Fruit fly (Drosophila melanogaster) whole organism, embryonic: ENCODE results near the gene Osi16.

ENCODE experiments used
- Atf3 ChIP-seq: fragments of 200-800 bp; sonication (Bioruptor generic); optimal IDR thresholded peaks from 3 replicates; lab custom pipeline; 2016; ENCODE audit warnings: missing biosample characterization, missing genetic modification characterization
- Bdp1 ChIP-seq: fragments of 200-800 bp; sonication (Bioruptor generic); optimal IDR thresholded peaks from 3 replicates; lab custom pipeline; 2016; ENCODE audit warnings: missing biosample characterization, missing genetic modification characterization
- C15 ChIP-seq: fragments of 200-800 bp; sonication (Bioruptor generic); IDR thresholded peaks from 3 replicates; pipeline ENCODE4 v1.3.6; 2022; ENCODE audit warnings: missing biosample characterization, missing genetic modification characterization
- CG10147 ChIP-seq: fragments of 200-800 bp; sonication (Bioruptor generic); optimal IDR thresholded peaks from 2 replicates; lab custom pipeline; 2019; ENCODE audit warnings: missing biosample characterization, mild to moderate bottlenecking, missing genetic modification characterization, moderate library complexity
- CG10366 ChIP-seq: fragments of 200-800 bp; sonication (Bioruptor generic); IDR thresholded peaks from 2 replicates; pipeline ENCODE4 v1.3.6; 2022; ENCODE audit warnings: missing biosample characterization, missing genetic modification characterization
- CG11456 ChIP-seq: fragments of 200-800 bp; sonication (Bioruptor generic); IDR thresholded peaks from 3 replicates; pipeline ENCODE4 v1.3.6; 2022; ENCODE audit warnings: missing biosample characterization, missing genetic modification characterization
- CG11504 ChIP-seq: fragments of 200-800 bp; sonication (Bioruptor generic); optimal IDR thresholded peaks from 3 replicates; lab custom pipeline; 2019; ENCODE audit warnings: missing biosample characterization, mild to moderate bottlenecking, missing genetic modification characterization, moderate library complexity
- CG12769 ChIP-seq: fragments of 200-800 bp; sonication (Bioruptor generic); optimal IDR thresholded peaks from 2 replicates; lab custom pipeline; 2019; ENCODE audit warnings: missing biosample characterization, mild to moderate bottlenecking, missing genetic modification characterization, moderate library complexity
- CG13123 ChIP-seq: fragments of 200-800 bp; sonication (Bioruptor generic); optimal IDR thresholded peaks from 2 replicates; lab custom pipeline; 2016; ENCODE audit warnings: missing biosample characterization, missing genetic modification characterization
- CG13624 ChIP-seq: fragments of 200-800 bp; sonication (Bioruptor generic); optimal IDR thresholded peaks from 2 replicates; lab custom pipeline; 2016; ENCODE audit warnings: missing biosample characterization, missing genetic modification characterization
- CG13894 ChIP-seq: fragments of 200-800 bp; sonication (Bioruptor generic); optimal IDR thresholded peaks from 3 replicates; lab custom pipeline; 2018; ENCODE audit warnings: missing biosample characterization, mild to moderate bottlenecking, missing genetic modification characterization, moderate library complexity
- CG15479 ChIP-seq: fragments of 200-800 bp; sonication (Bioruptor generic); optimal IDR thresholded peaks from 3 replicates; lab custom pipeline; 2019; ENCODE audit warnings: missing biosample characterization, mild to moderate bottlenecking, missing genetic modification characterization, moderate library complexity
- CG17359 ChIP-seq: fragments of 200-800 bp; sonication (Bioruptor generic); optimal IDR thresholded peaks from 3 replicates; lab custom pipeline; 2018; ENCODE audit warnings: missing biosample characterization, mild to moderate bottlenecking, missing genetic modification characterization, moderate library complexity
- CG2712 ChIP-seq: fragments of 200-800 bp; optimal IDR thresholded peaks from 3 replicates; lab custom pipeline; 2019; ENCODE audit warnings: missing biosample characterization, mild to moderate bottlenecking, missing genetic modification characterization, moderate library complexity
- CG3726 ChIP-seq: fragments of 200-800 bp; sonication (Bioruptor generic); IDR thresholded peaks from 3 replicates; pipeline ENCODE4, ENCODE4 v1.3.6; 2022; ENCODE audit warnings: missing biosample characterization, missing genetic modification characterization
- CG4360 ChIP-seq: fragments of 200-800 bp; sonication (Bioruptor generic); IDR thresholded peaks from 2 replicates; pipeline ENCODE4 v1.3.6; 2022; ENCODE audit warnings: missing biosample characterization, missing genetic modification characterization
- CG4617 ChIP-seq: fragments of 200-800 bp; sonication (Bioruptor generic); optimal IDR thresholded peaks from 3 replicates; lab custom pipeline; 2016; ENCODE audit warnings: missing biosample characterization, missing genetic modification characterization, borderline replicate concordance
- CG5953 ChIP-seq: fragments of 200-800 bp; sonication (Bioruptor generic); IDR thresholded peaks from 2 replicates; pipeline ENCODE4 v1.3.6; 2022; ENCODE audit warnings: missing biosample characterization, missing genetic modification characterization
- CG6765 ChIP-seq: fragments of 200-800 bp; sonication (Bioruptor generic); optimal IDR thresholded peaks from 3 replicates; lab custom pipeline; 2017; ENCODE audit warnings: missing biosample characterization, mild to moderate bottlenecking, missing genetic modification characterization
- CG9215 ChIP-seq: fragments of 200-800 bp; sonication (Bioruptor generic); IDR thresholded peaks from 2 replicates; pipeline ENCODE4 v1.3.6; 2022; ENCODE audit warnings: missing biosample characterization, missing genetic modification characterization
- CG9609 ChIP-seq: fragments of 200-800 bp; sonication (Bioruptor generic); optimal IDR thresholded peaks from 3 replicates; lab custom pipeline; 2016; ENCODE audit warnings: missing biosample characterization, missing genetic modification characterization
- CrebB ChIP-seq: fragments of 200-800 bp; sonication (Bioruptor generic); optimal IDR thresholded peaks from 3 replicates; lab custom pipeline; 2018; ENCODE audit warnings: missing biosample characterization, mild to moderate bottlenecking, missing genetic modification characterization
- Dad ChIP-seq: fragments of 200-800 bp; sonication (Bioruptor generic); optimal IDR thresholded peaks from 3 replicates; lab custom pipeline; 2016; ENCODE audit warnings: missing biosample characterization, missing genetic modification characterization
- Drgx ChIP-seq: fragments of 200-800 bp; sonication (Bioruptor generic); IDR thresholded peaks from 2 replicates; pipeline ENCODE4 v1.3.6; 2022; ENCODE audit warnings: missing biosample characterization, missing genetic modification characterization
- Hr51 ChIP-seq, 2 experiments: fragments of 200-800 bp; sonication (Bioruptor generic); optimal IDR thresholded peaks; 2 replicates in 1 of 2; 3 replicates in 1 of 2; lab custom pipeline; 2016 to 2018; ENCODE audit warnings: missing biosample characterization in 2 of 2, missing genetic modification characterization in 2 of 2, mild to moderate bottlenecking in 1 of 2, moderate library complexity in 1 of 2
- Jarid2 ChIP-seq: fragments of 200-800 bp; sonication (Bioruptor generic); optimal IDR thresholded peaks from 3 replicates; lab custom pipeline; 2017; ENCODE audit warnings: mild to moderate bottlenecking, missing biosample characterization, missing genetic modification reagents, missing genetic modification characterization
- MTF-1 ChIP-seq: fragments of 200-800 bp; sonication (Bioruptor generic); optimal IDR thresholded peaks from 2 replicates; lab custom pipeline; 2018; ENCODE audit warnings: missing biosample characterization, mild to moderate bottlenecking, missing genetic modification characterization, borderline replicate concordance
- PHDP ChIP-seq: fragments of 200-800 bp; sonication (Bioruptor generic); optimal IDR thresholded peaks from 3 replicates; lab custom pipeline; 2018; ENCODE audit warnings: missing biosample characterization, mild to moderate bottlenecking, missing genetic modification characterization, moderate library complexity
- Sox102F ChIP-seq: fragments of 200-800 bp; sonication (Bioruptor generic); optimal IDR thresholded peaks from 2 replicates; lab custom pipeline; 2018; ENCODE audit warnings: missing biosample characterization, mild to moderate bottlenecking, missing genetic modification characterization, moderate library complexity
- Sry-δ ChIP-seq: fragments of 200-800 bp; sonication (Bioruptor generic); optimal IDR thresholded peaks from 2 replicates; lab custom pipeline; 2016; ENCODE audit warnings: missing biosample characterization, missing genetic modification characterization
- Xbp1 ChIP-seq: fragments of 200-800 bp; sonication (Bioruptor generic); optimal IDR thresholded peaks from 3 replicates; lab custom pipeline; 2016; ENCODE audit warnings: missing biosample characterization, mild to moderate bottlenecking, missing genetic modification characterization
- YL-1 ChIP-seq: fragments of 200-800 bp; sonication (Bioruptor generic); optimal IDR thresholded peaks from 3 replicates; lab custom pipeline; 2017; ENCODE audit warnings: missing biosample characterization, mild to moderate bottlenecking, missing genetic modification characterization
- aop ChIP-seq: fragments of 200-800 bp; sonication (Bioruptor generic); IDR thresholded peaks from 2 replicates; pipeline ENCODE4 v1.3.6; 2022; ENCODE audit warnings: missing biosample characterization, missing genetic modification characterization
- ase ChIP-seq: fragments of 200-800 bp; sonication (Bioruptor generic); IDR thresholded peaks from 3 replicates; pipeline ENCODE4 v1.3.6; 2022; ENCODE audit warnings: missing biosample characterization, missing genetic modification characterization
- bbx ChIP-seq: fragments of 200-800 bp; sonication (Bioruptor generic); IDR thresholded peaks from 2 replicates; pipeline ENCODE4 v1.3.6; 2022; ENCODE audit warnings: missing biosample characterization, missing genetic modification characterization; ENCODE audit not compliant: partially characterized antibody
- ci ChIP-seq: fragments of 200-800 bp; sonication (Bioruptor generic); IDR thresholded peaks from 3 replicates; pipeline ENCODE4 v1.3.6; 2022; ENCODE audit warnings: missing biosample characterization, missing genetic modification characterization
- disco-r ChIP-seq: fragments of 200-800 bp; sonication (Bioruptor generic); optimal IDR thresholded peaks from 2 replicates; lab custom pipeline; 2016; ENCODE audit warnings: missing biosample characterization, missing genetic modification characterization
- dmrt99B ChIP-seq: fragments of 200-800 bp; sonication (Bioruptor generic); optimal IDR thresholded peaks from 2 replicates; lab custom pipeline; 2018; ENCODE audit warnings: missing biosample characterization, mild to moderate bottlenecking, missing genetic modification characterization, moderate library complexity
- dysf ChIP-seq: fragments of 200-800 bp; sonication (Bioruptor generic); IDR thresholded peaks from 3 replicates; pipeline ENCODE4 v1.3.6; 2022; ENCODE audit warnings: missing biosample characterization, missing genetic modification characterization
- grau ChIP-seq: fragments of 200-800 bp; optimal IDR thresholded peaks from 3 replicates; lab custom pipeline; 2019; ENCODE audit warnings: missing biosample characterization, mild to moderate bottlenecking, missing genetic modification characterization, moderate library complexity
- grn ChIP-seq: fragments of 200-800 bp; sonication (Bioruptor generic); optimal IDR thresholded peaks from 3 replicates; lab custom pipeline; 2017; ENCODE audit warnings: missing biosample characterization, missing genetic modification characterization
- gsb-n ChIP-seq: fragments of 200-800 bp; sonication (Bioruptor generic); optimal IDR thresholded peaks from 3 replicates; lab custom pipeline; 2018; ENCODE audit warnings: missing biosample characterization, mild to moderate bottlenecking, missing genetic modification characterization
- jigr1 ChIP-seq: fragments of 200-800 bp; sonication (Bioruptor generic); IDR thresholded peaks from 3 replicates; pipeline ENCODE4 v1.3.6; 2022; ENCODE audit warnings: missing biosample characterization, missing genetic modification characterization
- mld ChIP-seq: fragments of 200-800 bp; sonication (Bioruptor generic); IDR thresholded peaks from 3 replicates; pipeline ENCODE4 v1.3.6; 2022; ENCODE audit warnings: missing biosample characterization, missing genetic modification characterization; ENCODE audit not compliant: partially characterized antibody
- oc ChIP-seq: fragments of 200-800 bp; sonication (Bioruptor generic); optimal IDR thresholded peaks from 2 replicates; lab custom pipeline; 2018; ENCODE audit warnings: missing biosample characterization, mild to moderate bottlenecking, missing genetic modification characterization, moderate library complexity
- phol ChIP-seq: fragments of 200-800 bp; sonication (Bioruptor generic); optimal IDR thresholded peaks from 3 replicates; lab custom pipeline; 2018; ENCODE audit warnings: missing biosample characterization, mild to moderate bottlenecking, missing genetic modification characterization, moderate library complexity
- pum ChIP-seq: fragments of 200-800 bp; sonication (Bioruptor generic); optimal IDR thresholded peaks from 2 replicates; lab custom pipeline; 2016; ENCODE audit warnings: missing biosample characterization, missing genetic modification characterization
- scrt ChIP-seq: fragments of 200-800 bp; sonication (Bioruptor generic); optimal IDR thresholded peaks from 2 replicates; lab custom pipeline; 2018; ENCODE audit warnings: missing biosample characterization, mild to moderate bottlenecking, missing genetic modification characterization, moderate library complexity
- sima ChIP-seq: fragments of 200-800 bp; sonication (Bioruptor generic); optimal IDR thresholded peaks from 2 replicates; lab custom pipeline; 2016; ENCODE audit warnings: missing biosample characterization, missing genetic modification characterization
- stc ChIP-seq: fragments of 200-800 bp; sonication (Bioruptor generic); IDR thresholded peaks from 2 replicates; pipeline ENCODE4 v1.3.6; 2022; ENCODE audit warnings: missing biosample characterization, missing genetic modification characterization

The Osi16 gene

DNA sequence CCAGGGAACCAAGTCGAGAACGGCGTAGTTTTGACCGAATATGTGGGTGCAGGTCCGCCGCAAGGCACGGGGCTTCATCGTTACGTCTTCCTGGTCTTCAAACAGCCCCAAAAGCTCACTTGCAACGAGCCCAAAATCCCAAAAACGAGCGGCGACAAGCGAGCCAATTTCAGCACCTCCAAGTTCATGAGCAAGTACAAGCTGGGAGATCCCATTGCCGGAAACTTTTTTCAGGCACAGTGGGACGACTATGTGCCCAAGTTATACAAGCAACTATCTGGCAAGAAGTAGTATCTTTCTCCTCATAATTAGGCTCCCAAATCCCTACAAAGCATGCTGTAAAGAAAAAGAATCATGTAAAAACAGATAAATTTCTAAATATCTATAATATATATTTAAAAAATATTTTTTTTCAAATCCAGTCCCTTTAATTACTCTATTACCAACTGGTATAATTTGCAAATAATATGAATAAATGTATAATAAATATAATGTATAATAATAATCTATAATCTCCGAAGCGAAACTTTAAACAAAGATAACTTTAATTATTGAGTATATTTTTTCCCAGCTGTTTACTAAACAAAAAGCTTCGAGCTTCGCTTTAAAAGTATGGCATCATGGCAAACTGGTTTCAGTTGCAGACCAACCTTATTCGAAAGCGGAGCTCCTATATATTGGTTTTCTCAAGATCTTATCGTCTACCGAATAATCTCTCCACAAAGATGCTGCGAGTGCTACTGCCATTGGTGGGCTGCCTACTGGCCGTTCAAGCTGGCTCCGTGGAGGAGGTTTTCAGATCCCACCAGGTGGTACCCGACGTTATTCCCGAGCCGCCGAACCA, 38.6 kb downstream of the Osi16 start, which contains the start of gene CG17919 (continued):
- TF ChIP-seq bbx (GFP tag; lab: Robert Waterston, UW) = no peak
- no peak for TF ChIP-seq CG4360
- no peak for TF ChIP-seq YL-1
- TF ChIP-seq grn (GFP tag; lab: Kevin White, UChicago) = peak; percentile 91
- TF ChIP-seq CG13123 (GFP tag; lab: Kevin White, UChicago) = no peak
- no peak for TF ChIP-seq CG6765 (GFP tag; lab: Kevin White, UChicago)
- TF ChIP-seq CG17359 (tag; lab: Kevin White, UChicago) = no peak
- TF ChIP-seq CG13624 (GFP tag; lab: Kevin White, UChicago) = no peak
- TF ChIP-seq Sox102F (GFP tag; lab: Kevin White, UChicago) = peak; percentile 6
- TF ChIP-seq Sry-δ (GFP tag; lab: Kevin White, UChicago) = no peak
- TF ChIP-seq scrt (GFP tag; lab: Kevin White, UChicago) = no peak
- no peak for TF ChIP-seq CG5953 (GFP tag; lab: Robert Waterston, UW)
- peak; percentile 1 for TF ChIP-seq phol
- no peak for TF ChIP-seq mld
- no peak for TF ChIP-seq pum (GFP tag; lab: Kevin White, UChicago)
- TF ChIP-seq oc = peak; percentile 35
- TF ChIP-seq ase (GFP tag; lab: Robert Waterston, UW) = no peak
- peak; percentile 10 for TF ChIP-seq grau
- TF ChIP-seq gsb-n = no peak
- no peak for TF ChIP-seq MTF-1 (GFP tag; lab: Kevin White, UChicago)
- TF ChIP-seq C15 = no peak
- no peak for TF ChIP-seq CG10147 (GFP tag; lab: Kevin White, UChicago)
- TF ChIP-seq Jarid2 (GFP tag; lab: Kevin White, UChicago) = peak; percentile 36
- peak; percentile 7 for TF ChIP-seq CG13894 (tag; lab: Kevin White, UChicago)
- TF ChIP-seq CG2712 (tag; lab: Kevin White, UChicago) = peak; percentile 18
- peak in 1 of 2 experiments; percentile 57 for TF ChIP-seq Hr51 (GFP tag; optimal IDR thresholded peaks at IDR 0.05; lab: Kevin White, UChicago)
- peak; percentile 26 for TF ChIP-seq CG12769
- TF ChIP-seq ci (GFP tag; lab: Robert Waterston, UW) = no peak
- TF ChIP-seq aop (GFP tag; lab: Robert Waterston, UW) = no peak
- TF ChIP-seq stc (GFP tag; lab: Robert Waterston, UW) = no peak
- no peak for TF ChIP-seq CrebB (tag; lab: Kevin White, UChicago)
- TF ChIP-seq jigr1 = no peak
- peak; percentile 37 for TF ChIP-seq dmrt99B (tag; lab: Kevin White, UChicago)
- peak; percentile 11 for TF ChIP-seq Xbp1 (GFP tag; lab: Kevin White, UChicago)
- TF ChIP-seq, all 482 proteins: peak for 22

DNA sequence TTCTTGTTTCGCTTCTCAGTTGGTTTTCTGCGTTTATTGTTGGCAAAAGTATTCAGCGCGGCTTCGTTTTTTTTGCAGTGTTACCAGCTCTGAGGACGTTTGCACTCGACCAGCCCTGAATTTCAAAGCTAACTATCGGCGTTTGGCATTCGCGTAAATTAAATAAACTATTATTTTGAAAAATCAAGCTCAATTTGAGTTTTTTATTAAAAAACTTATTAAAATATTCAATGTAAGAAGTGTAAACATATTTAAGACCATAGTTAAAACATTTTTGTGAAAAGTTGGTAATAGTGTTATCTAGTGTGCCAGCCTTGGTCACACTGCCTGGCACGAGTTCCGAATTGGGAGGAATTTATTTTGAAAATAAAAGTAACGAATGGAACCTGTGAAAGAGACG, 40.8 kb downstream of the Osi16 start, which contains the start of the genes SmD2 and CG18048:
Gene SmD2 (minus strand): TSS at position 98 of the 400 bp plus-strand sequence.
Gene CG18048 (plus strand): TSS at position 298 of the 400 bp plus-strand sequence.
- no peak for TF ChIP-seq MTF-1 (GFP tag; lab: Kevin White, UChicago)
- no peak for TF ChIP-seq CG15479 (GFP tag; lab: Kevin White, UChicago)
- peak; percentile 38 for TF ChIP-seq CG11504
- TF ChIP-seq CG9609 (GFP tag; lab: Kevin White, UChicago) = no peak
- TF ChIP-seq dysf (GFP tag; lab: Robert Waterston, UW) = no peak
- no peak for TF ChIP-seq Drgx (GFP tag; lab: Robert Waterston, UW)
- TF ChIP-seq CG3726 = no peak
- no peak for TF ChIP-seq CG9215 (GFP tag; lab: Robert Waterston, UW)
- no peak for TF ChIP-seq disco-r (GFP tag; lab: Kevin White, UChicago)
- no peak for TF ChIP-seq PHDP (tag; lab: Kevin White, UChicago)
- TF ChIP-seq CG4617 = peak; percentile 79
- TF ChIP-seq Bdp1 = no peak
- no peak for TF ChIP-seq Atf3 (GFP tag; lab: Kevin White, UChicago)
- TF ChIP-seq CG11456 (GFP tag; lab: Robert Waterston, UW) = no peak
- TF ChIP-seq Dad (GFP tag; lab: Kevin White, UChicago) = no peak
- no peak for TF ChIP-seq CG10366 (GFP tag; lab: Robert Waterston, UW)
- no peak for TF ChIP-seq sima (GFP tag; lab: Kevin White, UChicago)
